Worm (Caenorhabditis elegans): ENCODE measurements around the gene Y41E3.7.

The Y41E3.7 gene

ce11 chrIV:15068818-15069217 is 55.0 kb downstream of the Y41E3.7 start, which contains the start of gene srt-48:
srt-48 (minus strand) TSS chrIV:15068918.
- TF ChIP-seq ceh-16 (tag; optimal IDR thresholded peaks at IDR 0.05) (no peak), ZK546.5 (tag; optimal IDR thresholded peaks at IDR 0.05) (no peak)

ce11 chrIV:15074392-15074791 is 60.6 kb downstream of the Y41E3.7 start, which contains the start of gene srt-50:
srt-50 (plus strand) TSS chrIV:15074692.
- TF ChIP-seq pha-4 (tag; optimal IDR thresholded peaks at IDR 0.05): no peak
- no peak for TF ChIP-seq nhr-28 (tag; optimal IDR thresholded peaks at IDR 0.05)
- no peak for TF ChIP-seq hmg-11 (tag; optimal IDR thresholded peaks at IDR 0.05)
